Worm (Caenorhabditis elegans) whole organism, young adult: ENCODE measurements around the gene clec-254.

Experiments
- F39B2.1 ChIP-seq: fragments of 200-800 bp; sonication (Bioruptor generic); IDR thresholded peaks from 2 replicates; pipeline ENCODE4 v1.3.6; 2022; ENCODE audit warnings: missing genetic modification reagents, missing genetic modification characterization, missing compliant biosample characterization
- atf-7 ChIP-seq: sonication (generic microtip); optimal IDR thresholded peaks from 2 replicates; lab custom pipeline; 2017; ENCODE audit warnings: mild to moderate bottlenecking, missing genetic modification characterization, missing compliant biosample characterization
- ccch-3 ChIP-seq: fragments of 200-800 bp; sonication (Bioruptor generic); optimal IDR thresholded peaks from 2 replicates; lab custom pipeline; 2018; ENCODE audit warnings: mild to moderate bottlenecking, missing genetic modification characterization, missing compliant biosample characterization
- pha-4 ChIP-seq: fragments of 150-350 bp; sonication (generic microtip); optimal IDR thresholded peaks from 2 replicates; lab custom pipeline; 2014; ENCODE audit warnings: missing biosample characterization, missing genetic modification reagents, missing genetic modification characterization
- sea-2 ChIP-seq: fragments of 200-800 bp; sonication (Bioruptor generic); IDR thresholded peaks from 2 replicates; pipeline ENCODE4 v1.3.6; 2022; ENCODE audit warnings: missing genetic modification characterization, missing compliant biosample characterization
- somi-1 ChIP-seq: fragments of 200-800 bp; sonication (Bioruptor generic); optimal IDR thresholded peaks from 2 replicates; lab custom pipeline; 2018; ENCODE audit warnings: mild to moderate bottlenecking, missing genetic modification characterization, missing compliant biosample characterization

DNA sequence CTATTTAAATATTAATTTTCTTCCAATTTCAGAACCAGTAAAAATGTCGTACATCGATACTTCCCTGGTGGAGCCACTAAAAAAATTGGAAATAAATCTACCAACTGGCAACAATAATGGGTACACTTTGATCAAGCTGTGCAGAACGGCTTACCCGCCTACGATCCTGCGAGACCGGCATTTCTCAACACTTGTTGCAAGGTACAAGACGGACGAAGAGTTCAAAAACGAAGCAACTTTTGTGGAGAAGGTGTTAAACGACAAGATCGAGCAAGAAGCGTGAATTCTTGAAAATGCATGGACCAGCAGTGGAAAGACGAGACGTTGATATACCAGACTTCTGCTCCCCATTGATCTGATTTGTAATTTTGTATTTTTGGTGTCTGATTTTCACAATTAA, 42.9 kb downstream of the clec-254 start:
- TF ChIP-seq ccch-3 (GFP tag; lab: Kevin White, UChicago): no peak
- no peak for TF ChIP-seq F39B2.1 (GFP tag; lab: Robert Waterston, UW)
- TF ChIP-seq sea-2: no peak
- TF ChIP-seq somi-1 (GFP tag; lab: Kevin White, UChicago): no peak
- TF ChIP-seq atf-7 (tag; lab: Kevin White, UChicago): no peak
- no peak for TF ChIP-seq pha-4 (tag; lab: Kevin White, UChicago)
